Fruit fly (Drosophila melanogaster) whole organism, wandering third instar larva: ENCODE data around the gene pelo.

ENCODE experiments used
- Abd-B ChIP-seq: fragments of >200 bp; optimal IDR thresholded peaks from 2 replicates; lab custom pipeline; 2017; ENCODE audit warnings: missing biosample characterization, missing genetic modification characterization
- CG9705 ChIP-seq: fragments of 200-800 bp; sonication (Bioruptor generic); optimal IDR thresholded peaks from 2 replicates; lab custom pipeline; 2018; ENCODE audit warnings: missing biosample characterization, mild to moderate bottlenecking, missing genetic modification characterization
- CrebA ChIP-seq: fragments of 200-800 bp; sonication (Bioruptor generic); optimal IDR thresholded peaks from 2 replicates; lab custom pipeline; 2016; ENCODE audit warnings: missing biosample characterization, mild to moderate bottlenecking, missing genetic modification characterization, borderline replicate concordance
- Dfd ChIP-seq: fragments of >200 bp; optimal IDR thresholded peaks from 2 replicates; lab custom pipeline; 2017; ENCODE audit warnings: missing biosample characterization, missing genetic modification characterization
- Dif ChIP-seq: fragments of 200-275, 200-300 bp; sonication (Bioruptor generic); optimal IDR thresholded peaks from 2 replicates; lab custom pipeline; 2018; ENCODE audit warnings: missing biosample characterization, missing genetic modification characterization; ENCODE audit not compliant: partially characterized antibody
- GATAd ChIP-seq: sonication (Bioruptor generic); optimal IDR thresholded peaks from 2 replicates; lab custom pipeline; 2016; ENCODE audit warnings: missing biosample characterization, missing genetic modification characterization
- HLH106 ChIP-seq: fragments of 200-800 bp; optimal IDR thresholded peaks from 3 replicates; lab custom pipeline; 2019; ENCODE audit warnings: missing biosample characterization, mild to moderate bottlenecking, missing genetic modification characterization, moderate library complexity
- Hnf4 ChIP-seq: fragments of 200-800 bp; sonication (Bioruptor generic); optimal IDR thresholded peaks from 2 replicates; lab custom pipeline; 2016; ENCODE audit warnings: missing biosample characterization, mild to moderate bottlenecking, missing genetic modification characterization
- Hr78 ChIP-seq: fragments of >200 bp; optimal IDR thresholded peaks from 2 replicates; lab custom pipeline; 2017; ENCODE audit warnings: missing biosample characterization, missing genetic modification characterization
- Hr83 ChIP-seq: fragments of 200-300 bp; sonication (Bioruptor generic); optimal IDR thresholded peaks from 2 replicates; lab custom pipeline; 2016; ENCODE audit warnings: missing biosample characterization, mild to moderate bottlenecking, missing genetic modification characterization, moderate library complexity; ENCODE audit not compliant: poor library complexity, severe bottlenecking
- Jra ChIP-seq: sonication (Bioruptor generic); optimal IDR thresholded peaks from 2 replicates; lab custom pipeline; 2016; ENCODE audit warnings: missing biosample characterization, missing genetic modification characterization
- Myc ChIP-seq: fragments of >200 bp; optimal IDR thresholded peaks from 2 replicates; lab custom pipeline; 2017
- N ChIP-seq: fragments of >200 bp; optimal IDR thresholded peaks from 2 replicates; lab custom pipeline; 2018; ENCODE audit warnings: missing biosample characterization, missing external identifiers, missing genetic modification characterization
- Rel ChIP-seq, 2 experiments: fragments of 200-800 bp; sonication (Bioruptor generic) in 1 of 2; optimal IDR thresholded peaks; 2 replicates in 1 of 2; 3 replicates in 1 of 2; lab custom pipeline; 2016 to 2019; ENCODE audit warnings: mild to moderate bottlenecking in 2 of 2, missing biosample characterization in 2 of 2, missing genetic modification characterization in 2 of 2, moderate library complexity in 1 of 2
- Sp1 ChIP-seq: fragments of 200-800 bp; sonication (Bioruptor generic); optimal IDR thresholded peaks from 3 replicates; lab custom pipeline; 2019; ENCODE audit warnings: missing biosample characterization, mild to moderate bottlenecking, missing genetic modification characterization, moderate library complexity
- Vsx2 ChIP-seq: fragments of 200-300, 225-300 bp; sonication (Bioruptor generic); optimal IDR thresholded peaks from 2 replicates; lab custom pipeline; 2018; ENCODE audit warnings: missing biosample characterization, missing genetic modification characterization; ENCODE audit not compliant: partially characterized antibody
- brk ChIP-seq: fragments of 200-800 bp; sonication (Bioruptor generic); optimal IDR thresholded peaks from 2 replicates; lab custom pipeline; 2016; ENCODE audit warnings: missing biosample characterization, mild to moderate bottlenecking, missing genetic modification characterization
- dl ChIP-seq, 2 experiments: fragments of 175-275, 200-275 bp in 1 of 2; fragments of 200-275 bp in 1 of 2; sonication (Bioruptor generic); optimal IDR thresholded peaks; lab custom pipeline; 2018; ENCODE audit warnings: mild to moderate bottlenecking in 2 of 2, missing biosample characterization in 2 of 2, missing genetic modification characterization in 2 of 2, moderate library complexity in 2 of 2; ENCODE audit not compliant: partially characterized antibody in 2 of 2, insufficient read depth in 1 of 2
- foxo ChIP-seq, 2 experiments: fragments of 200-800 bp; sonication (Bioruptor generic); optimal IDR thresholded peaks; 2 replicates in 1 of 2; 3 replicates in 1 of 2; lab custom pipeline; 2016 to 2017; ENCODE audit warnings: missing biosample characterization in 2 of 2, missing genetic modification characterization in 2 of 2
- fru ChIP-seq: fragments of 200-800 bp; sonication (Bioruptor generic); optimal IDR thresholded peaks from 3 replicates; lab custom pipeline; 2016; ENCODE audit warnings: missing biosample characterization, mild to moderate bottlenecking, missing genetic modification characterization
- h ChIP-seq: fragments of 200-800 bp; sonication (Bioruptor generic); optimal IDR thresholded peaks from 3 replicates; lab custom pipeline; 2016; ENCODE audit warnings: missing biosample characterization, mild to moderate bottlenecking, missing genetic modification characterization
- jim ChIP-seq: fragments of 175-275, 200-325 bp; sonication (Bioruptor generic); optimal IDR thresholded peaks from 2 replicates; lab custom pipeline; 2016; ENCODE audit warnings: missing biosample characterization, mild to moderate bottlenecking, missing genetic modification characterization
- lola ChIP-seq: fragments of >200 bp; optimal IDR thresholded peaks from 2 replicates; lab custom pipeline; 2017; ENCODE audit warnings: missing biosample characterization, missing genetic modification characterization
- psq ChIP-seq: fragments of 200-800 bp; sonication (Bioruptor generic); optimal IDR thresholded peaks from 3 replicates; lab custom pipeline; 2017; ENCODE audit warnings: missing biosample characterization, mild to moderate bottlenecking, missing genetic modification characterization, moderate library complexity
- rgr ChIP-seq: fragments of 200-800 bp; sonication (Bioruptor generic); optimal IDR thresholded peaks from 3 replicates; lab custom pipeline; 2016; ENCODE audit warnings: missing biosample characterization, mild to moderate bottlenecking, missing genetic modification characterization
- sv ChIP-seq: fragments of 200-800 bp; sonication (Bioruptor generic); optimal IDR thresholded peaks from 3 replicates; lab custom pipeline; 2016; ENCODE audit warnings: missing biosample characterization, missing genetic modification characterization
- usp ChIP-seq: fragments of >200 bp; optimal IDR thresholded peaks from 2 replicates; lab custom pipeline; 2017; ENCODE audit warnings: missing biosample characterization, missing genetic modification characterization

pelo gene

dm6 chr2L:9705872-9706317 is 5.3 kb downstream of the pelo start, which contains the start of gene CG31710:
TSS of gene CG31710 (minus strand) at chr2L:9705954.
- no peak for TF ChIP-seq rgr (GFP tag; lab: Kevin White, UChicago)
- TF ChIP-seq Rel (GFP tag; optimal IDR thresholded peaks at IDR 0.05; lab: Kevin White, UChicago), result no peak
- peak; percentile 7 for TF ChIP-seq Rel (tag; optimal IDR thresholded peaks at IDR 0.05; lab: Kevin White, UChicago)
- TF ChIP-seq CG9705 (GFP tag; lab: Kevin White, UChicago), result no peak
- TF ChIP-seq jim, result no peak
- TF ChIP-seq Hr78 (GFP tag; lab: Kevin White, UChicago), result no peak
- peak; percentile 10 for TF ChIP-seq psq
- peak; percentile 1 for TF ChIP-seq h (GFP tag; lab: Kevin White, UChicago)
- peak in 1 of 2 experiments; percentile 7 for TF ChIP-seq dl (GFP tag; optimal IDR thresholded peaks at IDR 0.05; lab: Kevin White, UChicago; ENCODE audit: insufficient read depth in 1 of 2, partially characterized antibody in 2 of 2)
- peak; percentile 73 for TF ChIP-seq brk (GFP tag; lab: Kevin White, UChicago)
- no peak for TF ChIP-seq Myc
- peak; percentile 10 for TF ChIP-seq Sp1 (GFP tag; lab: Kevin White, UChicago)
- no peak for TF ChIP-seq sv
- peak; percentile 46 for TF ChIP-seq Dif (GFP tag; lab: Kevin White, UChicago)
- no peak for TF ChIP-seq Hnf4 (GFP tag; lab: Kevin White, UChicago)
- peak; percentile 62 for TF ChIP-seq Hr83 (GFP tag; lab: Kevin White, UChicago)
- peak; percentile 28 for TF ChIP-seq fru (GFP tag; lab: Kevin White, UChicago)
- no peak for TF ChIP-seq usp (GFP tag; lab: Kevin White, UChicago)
- TF ChIP-seq Jra (GFP tag; lab: Kevin White, UChicago), result no peak

dm6 chr2L:9707103-9707502 is 6.5 kb downstream of the pelo start:
- no peak for TF ChIP-seq Dfd (GFP tag; lab: Kevin White, UChicago)
- no peak for TF ChIP-seq rgr (GFP tag; lab: Kevin White, UChicago)
- TF ChIP-seq foxo (GFP tag; optimal IDR thresholded peaks at IDR 0.05; lab: Kevin White, UChicago), result no peak
- TF ChIP-seq CG9705 (GFP tag; lab: Kevin White, UChicago), result no peak
- no peak for TF ChIP-seq Vsx2
- TF ChIP-seq jim, result no peak
- no peak for TF ChIP-seq sv
- TF ChIP-seq CrebA, result no peak
- no peak for TF ChIP-seq GATAd (GFP tag; lab: Kevin White, UChicago)
- TF ChIP-seq h (GFP tag; lab: Kevin White, UChicago), result no peak
- no peak for TF ChIP-seq lola (GFP tag; lab: Kevin White, UChicago)

dm6 chr2L:9707514-9708094 is 7.0 kb downstream of the pelo start:
- no peak for TF ChIP-seq Jra (GFP tag; lab: Kevin White, UChicago)
- no peak for TF ChIP-seq N (GFP tag; lab: Kevin White, UChicago)
- no peak for TF ChIP-seq Rel (GFP tag; optimal IDR thresholded peaks at IDR 0.05; lab: Kevin White, UChicago)
- TF ChIP-seq Rel (tag; optimal IDR thresholded peaks at IDR 0.05; lab: Kevin White, UChicago), result peak; percentile 0
- TF ChIP-seq HLH106, result no peak
- no peak for TF ChIP-seq foxo (GFP tag; optimal IDR thresholded peaks at IDR 0.05; lab: Kevin White, UChicago)
- peak; percentile 32 for TF ChIP-seq rgr (GFP tag; lab: Kevin White, UChicago)
- TF ChIP-seq Abd-B, result no peak
- TF ChIP-seq jim, result no peak
- peak; percentile 35 for TF ChIP-seq brk (GFP tag; lab: Kevin White, UChicago)
- TF ChIP-seq Hr83 (GFP tag; lab: Kevin White, UChicago), result peak; percentile 78
- peak; percentile 9 for TF ChIP-seq fru (GFP tag; lab: Kevin White, UChicago)
- peak; percentile 47 for TF ChIP-seq h (GFP tag; lab: Kevin White, UChicago)
- no peak for TF ChIP-seq CrebA

- TF ChIP-seq Myc (peak; percentile 67), GATAd (GFP tag; lab: Kevin White, UChicago) (no peak)
Measured at dm6 chr2L:9711107-9711585, 10.5 kb downstream of the pelo start, which contains the start of gene CG4364. TSS of gene CG4364 (minus strand) at chr2L:9711271.

- TF ChIP-seq CG9705 (GFP tag; lab: Kevin White, UChicago) (no peak), h (GFP tag; lab: Kevin White, UChicago) (peak; percentile 24), usp (GFP tag; lab: Kevin White, UChicago) (no peak)
- TF ChIP-seq, all 38 proteins: peak for 1
Measured at dm6 chr2L:9728791-9729190, 28.2 kb downstream of the pelo start.
